Worm (Caenorhabditis elegans) whole organism, young adult: ENCODE data around the gene grl-23.

ENCODE experiments used
- B0035.1 ChIP-seq: sonication (generic microtip); optimal IDR thresholded peaks from 2 replicates; lab custom pipeline; 2016; ENCODE audit warnings: missing genetic modification characterization, mild to moderate bottlenecking, missing compliant biosample characterization, missing genotype, missing genetic modification reagents
- C06A6.2 ChIP-seq: fragments of 200-800 bp; sonication (Bioruptor generic); conservative IDR thresholded peaks from 2 replicates; pipeline ENCODE4 v1.3.6; 2022; ENCODE audit warnings: missing genetic modification characterization, missing compliant biosample characterization
- C17E4.6 ChIP-seq: fragments of 200-800 bp; sonication (Bioruptor generic); IDR thresholded peaks from 2 replicates; pipeline ENCODE4 v1.3.6; 2022; ENCODE audit warnings: missing genetic modification reagents, missing genetic modification characterization, missing compliant biosample characterization
- F33H1.4 ChIP-seq: fragments of 200-800 bp; sonication (Bioruptor generic); IDR thresholded peaks from 2 replicates; pipeline ENCODE4 v1.3.6; 2022; ENCODE audit warnings: missing genetic modification reagents, missing genetic modification characterization, missing compliant biosample characterization
- F57C9.4 ChIP-seq: sonication (generic microtip); optimal IDR thresholded peaks from 2 replicates; lab custom pipeline; 2017; ENCODE audit warnings: mild to moderate bottlenecking, missing genetic modification characterization, missing compliant biosample characterization
- K12H6.12 ChIP-seq: fragments of 200-800 bp; sonication (Bioruptor generic); optimal IDR thresholded peaks from 2 replicates; lab custom pipeline; 2018; ENCODE audit warnings: mild to moderate bottlenecking, missing genetic modification characterization, missing compliant biosample characterization
- T26A5.8 ChIP-seq: sonication (generic microtip); optimal IDR thresholded peaks from 2 replicates; lab custom pipeline; 2016; ENCODE audit warnings: missing genetic modification characterization, missing compliant biosample characterization
- Y79H2A.3 ChIP-seq: fragments of 200-800 bp; sonication (Bioruptor generic); conservative IDR thresholded peaks from 2 replicates; pipeline ENCODE4 v1.3.6; 2022; ENCODE audit warnings: missing genetic modification reagents, missing genetic modification characterization, missing compliant biosample characterization
- Y95B8A.8 ChIP-seq: fragments of 200-800 bp; sonication (Bioruptor generic); IDR thresholded peaks from 2 replicates; pipeline ENCODE4 v1.3.6; 2022; ENCODE audit warnings: missing genetic modification reagents, missing genetic modification characterization, missing compliant biosample characterization
- akir-1 ChIP-seq: fragments of 200-800 bp; sonication (Bioruptor generic); optimal IDR thresholded peaks from 2 replicates; lab custom pipeline; 2018; ENCODE audit warnings: mild to moderate bottlenecking, missing genetic modification characterization, moderate library complexity, missing compliant biosample characterization
- ama-1 ChIP-seq, 3 experiments: fragments of 150-350 bp in 1 of 3; sonication (generic microtip) in 2 of 3; optimal IDR thresholded peaks; 2 replicates each; lab custom pipeline; 2014 to 2018; ENCODE audit warnings: missing biosample characterization in 2 of 3, missing genetic modification characterization in 2 of 3, missing genetic modification reagents in 2 of 3
- aptf-3 ChIP-seq: fragments of 200-800 bp; sonication (Bioruptor generic); IDR thresholded peaks from 2 replicates; pipeline ENCODE4 v1.3.6; 2022; ENCODE audit warnings: missing genetic modification characterization, missing compliant biosample characterization
- atf-7 ChIP-seq: sonication (generic microtip); optimal IDR thresholded peaks from 2 replicates; lab custom pipeline; 2017; ENCODE audit warnings: mild to moderate bottlenecking, missing genetic modification characterization, missing compliant biosample characterization
- attf-3 ChIP-seq: fragments of 200-800 bp; sonication (Bioruptor generic); conservative IDR thresholded peaks from 2 replicates; pipeline ENCODE4 v1.3.6; 2022; ENCODE audit warnings: missing genetic modification reagents, missing genetic modification characterization, missing compliant biosample characterization
- attf-5 ChIP-seq: fragments of 200-800 bp; sonication (Bioruptor generic); optimal IDR thresholded peaks from 2 replicates; lab custom pipeline; 2018; ENCODE audit warnings: mild to moderate bottlenecking, missing genetic modification characterization, missing compliant biosample characterization
- cebp-2 ChIP-seq: fragments of 200-800 bp; sonication (Bioruptor generic); IDR thresholded peaks from 2 replicates; pipeline ENCODE4 v1.3.6; 2022; ENCODE audit warnings: missing genetic modification characterization, missing compliant biosample characterization
- ceh-91 ChIP-seq: fragments of 200-800 bp; sonication (Bioruptor generic); IDR thresholded peaks from 2 replicates; pipeline ENCODE4 v1.3.6; 2022; ENCODE audit warnings: missing genetic modification reagents, missing genetic modification characterization, missing compliant biosample characterization
- die-1 ChIP-seq: sonication (generic microtip); optimal IDR thresholded peaks from 2 replicates; lab custom pipeline; 2016; ENCODE audit warnings: missing genotype, mild to moderate bottlenecking, missing genetic modification characterization, missing compliant biosample characterization
- dox-1 ChIP-seq: fragments of 200-800 bp; sonication (Bioruptor generic); IDR thresholded peaks from 2 replicates; pipeline ENCODE4 v1.3.6; 2022; ENCODE audit warnings: missing genetic modification reagents, missing genetic modification characterization, missing compliant biosample characterization
- fkh-3 ChIP-seq: sonication (generic microtip); optimal IDR thresholded peaks from 2 replicates; lab custom pipeline; 2016; ENCODE audit warnings: mild to moderate bottlenecking, missing genetic modification characterization, missing compliant biosample characterization
- hmg-20 ChIP-seq: fragments of 200-800 bp; sonication (Bioruptor generic); IDR thresholded peaks from 2 replicates; pipeline ENCODE4 v1.3.6; 2022; ENCODE audit warnings: missing genetic modification reagents, missing genetic modification characterization, missing compliant biosample characterization
- lag-1 ChIP-seq: fragments of 200-800 bp; sonication (Bioruptor generic); IDR thresholded peaks from 2 replicates; pipeline ENCODE4 v1.3.6; 2022; ENCODE audit warnings: missing genetic modification reagents, missing genetic modification characterization, missing compliant biosample characterization
- lin-40 ChIP-seq: sonication (generic microtip); optimal IDR thresholded peaks from 2 replicates; lab custom pipeline; 2016; ENCODE audit warnings: missing genetic modification characterization, mild to moderate bottlenecking, missing compliant biosample characterization, missing genotype, missing genetic modification reagents
- lsl-1 ChIP-seq: fragments of 200-800 bp; sonication (Bioruptor generic); optimal IDR thresholded peaks from 2 replicates; lab custom pipeline; 2018; ENCODE audit warnings: mild to moderate bottlenecking, missing genetic modification characterization, moderate library complexity, missing compliant biosample characterization
- madf-10 ChIP-seq: sonication (generic microtip); optimal IDR thresholded peaks from 2 replicates; lab custom pipeline; 2016; ENCODE audit warnings: mild to moderate bottlenecking, missing genetic modification characterization, missing compliant biosample characterization
- madf-6 ChIP-seq: fragments of 200-800 bp; sonication (Bioruptor generic); IDR thresholded peaks from 2 replicates; pipeline ENCODE4 v1.3.6; 2022; ENCODE audit warnings: missing genetic modification reagents, missing genetic modification characterization, missing compliant biosample characterization
- mel-28 ChIP-seq: sonication (generic microtip); optimal IDR thresholded peaks from 2 replicates; lab custom pipeline; 2016; ENCODE audit warnings: borderline replicate concordance, mild to moderate bottlenecking, missing genetic modification characterization, missing compliant biosample characterization
- nfyb-1 ChIP-seq: fragments of 200-800 bp; sonication (Bioruptor generic); IDR thresholded peaks from 2 replicates; pipeline ENCODE4 v1.3.6; 2022; ENCODE audit warnings: missing genetic modification reagents, missing genetic modification characterization, missing compliant biosample characterization
- nhr-27 ChIP-seq: fragments of 200-800 bp; sonication (Bioruptor generic); optimal IDR thresholded peaks from 2 replicates; lab custom pipeline; 2018; ENCODE audit warnings: mild to moderate bottlenecking, missing genetic modification characterization, moderate library complexity, missing compliant biosample characterization
- nhr-80 ChIP-seq: sonication (generic microtip); optimal IDR thresholded peaks from 2 replicates; lab custom pipeline; 2016; ENCODE audit warnings: missing genetic modification characterization, missing compliant biosample characterization
- repo-1 ChIP-seq: sonication (generic microtip); optimal IDR thresholded peaks from 2 replicates; lab custom pipeline; 2017; ENCODE audit warnings: mild to moderate bottlenecking, missing genetic modification characterization, missing compliant biosample characterization
- snpc-1.3 ChIP-seq: sonication (generic microtip); optimal IDR thresholded peaks from 2 replicates; lab custom pipeline; 2017; ENCODE audit warnings: missing genetic modification characterization, mild to moderate bottlenecking, missing compliant biosample characterization, antibody characterized with exemption, moderate library complexity, missing genotype, missing genetic modification reagents; ENCODE audit not compliant: insufficient read depth
- snpc-3.4 ChIP-seq: sonication (generic microtip); optimal IDR thresholded peaks from 2 replicates; lab custom pipeline; 2017; ENCODE audit warnings: missing genetic modification characterization, mild to moderate bottlenecking, missing compliant biosample characterization, antibody characterized with exemption, moderate library complexity, missing genotype, missing genetic modification reagents
- snpc-4 ChIP-seq, 5 experiments: fragments of 150-350 bp in 1 of 5; sonication (generic microtip) in 4 of 5; optimal IDR thresholded peaks; 2 replicates each; lab custom pipeline; 2014 to 2018; ENCODE audit warnings: missing genetic modification characterization in 5 of 5, missing biosample characterization in 3 of 5, antibody characterized with exemption in 2 of 5, mild to moderate bottlenecking in 2 of 5, missing compliant biosample characterization in 2 of 5, missing genotype in 2 of 5, moderate library complexity in 2 of 5, missing genetic modification reagents in 1 of 5
- somi-1 ChIP-seq: fragments of 200-800 bp; sonication (Bioruptor generic); optimal IDR thresholded peaks from 2 replicates; lab custom pipeline; 2018; ENCODE audit warnings: mild to moderate bottlenecking, missing genetic modification characterization, missing compliant biosample characterization
- tbx-9 ChIP-seq: sonication (generic microtip); optimal IDR thresholded peaks from 2 replicates; lab custom pipeline; 2016; ENCODE audit warnings: borderline replicate concordance, missing genetic modification characterization, inconsistent platforms, missing compliant biosample characterization
- unc-130 ChIP-seq: sonication (generic microtip); optimal IDR thresholded peaks from 2 replicates; lab custom pipeline; 2016; ENCODE audit warnings: missing genetic modification reagents, missing genetic modification characterization, missing compliant biosample characterization
- xnd-1 ChIP-seq: sonication (generic microtip); optimal IDR thresholded peaks from 2 replicates; lab custom pipeline; 2016; ENCODE audit warnings: missing genotype, missing genetic modification reagents, missing genetic modification characterization, missing compliant biosample characterization
- ztf-22 ChIP-seq: fragments of 200-800 bp; sonication (Bioruptor generic); optimal IDR thresholded peaks from 2 replicates; lab custom pipeline; 2018; ENCODE audit warnings: mild to moderate bottlenecking, missing genetic modification characterization, moderate library complexity, missing compliant biosample characterization
- ztf-26 ChIP-seq: sonication (generic microtip); optimal IDR thresholded peaks from 2 replicates; lab custom pipeline; 2017; ENCODE audit warnings: missing genetic modification characterization, missing compliant biosample characterization
- ztf-6 ChIP-seq: fragments of 200-800 bp; sonication (Bioruptor generic); IDR thresholded peaks from 2 replicates; pipeline ENCODE4 v1.3.6; 2022; ENCODE audit warnings: missing genetic modification reagents, missing genetic modification characterization, missing compliant biosample characterization

Gene grl-23

ce11 chrV:12560328-12560782, 16.3 kb downstream of the grl-23 start, which contains the start of gene sel-1:
sel-1 (plus strand) TSS chrV:12560732.
- TF ChIP-seq T26A5.8 (tag; lab: Kevin White, UChicago) (no peak), ceh-91 (GFP tag; lab: Robert Waterston, UW) (no peak), snpc-3.4 (tag; lab: Kevin White, UChicago) (no peak), ztf-6 (no peak), attf-5 (no peak), Y79H2A.3 (GFP tag; lab: Robert Waterston, UW) (no peak), nhr-80 (tag; lab: Kevin White, UChicago) (no peak), F57C9.4 (no peak), akir-1 (GFP tag; lab: Kevin White, UChicago) (no peak), madf-6 (0 out of 2 replicates have a peak, but pooled peaks have one; percentile 13), xnd-1 (tag; lab: Kevin White, UChicago) (peak; percentile 10), lsl-1 (GFP tag; lab: Kevin White, UChicago) (peak; percentile 63), mel-28 (tag; lab: Kevin White, UChicago) (no peak), K12H6.12 (tag; lab: Kevin White, UChicago) (no peak), unc-130 (no peak), atf-7 (tag; lab: Kevin White, UChicago) (no peak), fkh-3 (no peak), somi-1 (GFP tag; lab: Kevin White, UChicago) (no peak), ztf-26 (tag; lab: Kevin White, UChicago) (no peak), repo-1 (no peak), nfyb-1 (GFP tag; lab: Robert Waterston, UW) (no peak), aptf-3 (GFP tag; lab: Robert Waterston, UW) (no peak), attf-3 (peak; percentile 96)

- TF ChIP-seq Y95B8A.8 (GFP tag; lab: Robert Waterston, UW) (0 out of 2 replicates have a peak, but pooled peaks have one; percentile 16), hmg-20 (GFP tag; lab: Robert Waterston, UW) (no peak), lsl-1 (GFP tag; lab: Kevin White, UChicago) (no peak), nhr-27 (tag; lab: Kevin White, UChicago) (no peak), dox-1 (GFP tag; lab: Robert Waterston, UW) (no peak)
- TF ChIP-seq, all 124 proteins: peak for 1
Measured at ce11 chrV:12556904-12557303, 19.8 kb downstream of the grl-23 start.

- no peak for TF ChIP-seq F33H1.4 (GFP tag; lab: Robert Waterston, UW)
- 0 out of 2 replicates have a peak, but pooled peaks have one; percentile 45 for TF ChIP-seq Y95B8A.8 (GFP tag; lab: Robert Waterston, UW)
Measured at ce11 chrV:12555872-12556271, 20.8 kb downstream of the grl-23 start.

DNA sequence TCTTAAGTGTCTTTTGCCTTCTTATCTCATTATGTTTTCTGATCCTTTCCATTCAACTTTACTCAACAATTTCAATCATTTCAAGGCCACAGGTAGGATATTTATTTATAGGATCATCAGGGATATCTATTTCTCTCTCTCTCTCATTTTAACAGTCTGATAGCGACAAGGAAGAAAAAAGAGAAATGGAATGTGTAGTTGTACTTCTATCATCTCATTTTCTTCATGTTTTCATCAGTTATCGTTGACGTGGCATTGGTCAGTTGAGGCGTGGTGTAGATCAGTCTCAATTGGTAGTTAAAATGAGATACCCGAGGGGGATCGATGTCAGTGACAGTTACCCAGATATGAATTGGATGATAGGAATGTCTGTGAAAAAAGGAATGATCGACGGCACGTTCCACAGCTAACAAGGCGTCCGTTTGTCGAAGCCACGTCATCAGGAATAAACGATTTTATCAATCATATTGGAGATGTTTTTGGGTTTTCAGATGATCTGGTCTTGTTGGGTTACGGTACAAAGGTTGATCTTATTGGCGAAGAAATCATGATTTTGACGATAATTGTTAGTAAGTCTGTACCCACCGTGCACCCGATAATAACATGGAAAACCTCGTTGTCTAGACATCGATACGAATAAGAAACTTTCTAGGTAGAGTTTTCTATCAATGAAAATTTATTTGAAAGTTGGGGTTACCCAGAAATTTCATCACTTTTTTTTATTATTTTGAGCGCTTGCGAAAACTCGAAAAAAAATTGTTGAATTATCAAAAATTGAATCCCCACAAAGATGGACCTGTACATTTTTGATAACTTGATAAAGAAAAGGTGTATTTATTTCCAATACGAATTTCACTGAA, 22.3 kb downstream of the grl-23 start:
- TF ChIP-seq madf-10 (tag; lab: Kevin White, UChicago), result no peak
- no peak for TF ChIP-seq lin-40 (tag; lab: Kevin White, UChicago)
- no peak for TF ChIP-seq die-1 (tag; lab: Kevin White, UChicago)
- no peak for TF ChIP-seq ceh-91 (GFP tag; lab: Robert Waterston, UW)
- TF ChIP-seq C17E4.6 (GFP tag; lab: Robert Waterston, UW), result no peak
- no peak for TF ChIP-seq snpc-1.3 (tag; lab: Kevin White, UChicago)
- TF ChIP-seq somi-1 (GFP tag; lab: Kevin White, UChicago), result peak; percentile 45
- no peak for TF ChIP-seq lag-1 (GFP tag; lab: Robert Waterston, UW)
- TF ChIP-seq C06A6.2, result 0 out of 2 replicates have a peak, but pooled peaks have one; percentile 14
- no peak for TF ChIP-seq cebp-2 (GFP tag; lab: Robert Waterston, UW)
- no peak for TF ChIP-seq B0035.1
- TF ChIP-seq akir-1 (GFP tag; lab: Kevin White, UChicago), result no peak
- no peak for TF ChIP-seq tbx-9 (tag; lab: Kevin White, UChicago)
- TF ChIP-seq ama-1 (optimal IDR thresholded peaks at IDR 0.05; lab: Kevin White, UChicago), result peak; percentile 54
- TF ChIP-seq ama-1 (GFP tag; optimal IDR thresholded peaks at IDR 0.05; lab: Kevin White, UChicago), result no peak
- no peak for TF ChIP-seq repo-1
- no peak for TF ChIP-seq ztf-22 (GFP tag; lab: Kevin White, UChicago)
- no peak for TF ChIP-seq snpc-4 (GFP tag; optimal IDR thresholded peaks at IDR 0.05; lab: Kevin White, UChicago)
- TF ChIP-seq snpc-4 (tag; optimal IDR thresholded peaks at IDR 0.05; lab: Kevin White, UChicago), result no peak
- TF ChIP-seq ztf-26 (tag; lab: Kevin White, UChicago), result peak; percentile 32
